Fruit fly (Drosophila melanogaster) whole organism: ENCODE measurements around the gene CG11980.

Experiments
- pan ChIP-seq: fragments of >200 bp; optimal IDR thresholded peaks from 2 replicates; lab custom pipeline; 2017
- psq ChIP-seq: fragments of >200 bp; optimal IDR thresholded peaks from 2 replicates; lab custom pipeline; 2017
- usp ChIP-seq: fragments of >200 bp; optimal IDR thresholded peaks from 2 replicates; lab custom pipeline; 2017; ENCODE audit warnings: missing biosample characterization, missing genetic modification characterization, mixed read lengths

- no peak for TF ChIP-seq psq (lab: Kevin White, UChicago)
- TF ChIP-seq usp = no peak
- TF ChIP-seq pan = no peak
These were observed 45.5 kb downstream of the CG11980 start for dm6 chr3R:9049091-9049981.
